Worm (Caenorhabditis elegans) whole organism, L1 larva: Measurements from ENCODE around the gene C16D2.3.
A peak's percentile ranks its signal among the peaks of the same experiment; 100 is the strongest.

ENCODE experiments used
- C16A3.4 ChIP-seq: fragments of 150-350 bp; optimal IDR thresholded peaks from 2 replicates; lab custom pipeline; 2014; ENCODE audit warnings: missing biosample characterization, missing genetic modification characterization
- F16B12.6 ChIP-seq: fragments of 150-350 bp; optimal IDR thresholded peaks from 2 replicates; lab custom pipeline; 2014; ENCODE audit warnings: missing biosample characterization, missing genetic modification characterization
- Y116A8C.19 ChIP-seq: sonication (generic microtip); optimal IDR thresholded peaks from 2 replicates; lab custom pipeline; 2016; ENCODE audit warnings: missing compliant biosample characterization, missing genetic modification characterization, borderline replicate concordance
- aha-1 ChIP-seq: fragments of 150-350 bp; optimal IDR thresholded peaks from 2 replicates; lab custom pipeline; 2014; ENCODE audit warnings: missing biosample characterization, missing genetic modification characterization
- blmp-1 ChIP-seq: fragments of 150-350 bp; optimal IDR thresholded peaks from 2 replicates; lab custom pipeline; 2014; ENCODE audit warnings: missing biosample characterization, missing genetic modification characterization
- ceh-8 ChIP-seq: fragments of 200-800 bp; sonication (Bioruptor generic); optimal IDR thresholded peaks from 2 replicates; lab custom pipeline; 2018; ENCODE audit warnings: mild to moderate bottlenecking, missing genetic modification characterization, moderate library complexity, missing compliant biosample characterization
- dsc-1 ChIP-seq: sonication (generic microtip); optimal IDR thresholded peaks from 2 replicates; lab custom pipeline; 2016; ENCODE audit warnings: mild to moderate bottlenecking, missing genetic modification characterization, missing compliant biosample characterization
- efl-1 ChIP-seq, 4 experiments: fragments of 150-350 bp; optimal IDR thresholded peaks in 3 of 4; peaks in 1 of 4; 1 replicate in 1 of 4; 2 replicates in 3 of 4; lab custom pipeline; 2014; ENCODE audit warnings: missing biosample characterization in 2 of 4, missing genetic modification characterization in 2 of 4, missing genetic modification reagents in 2 of 4
- egl-13 ChIP-seq: sonication (generic microtip); optimal IDR thresholded peaks from 2 replicates; lab custom pipeline; 2016; ENCODE audit warnings: missing genotype, missing genetic modification reagents, missing genetic modification characterization, missing compliant biosample characterization
- elt-3 ChIP-seq, 6 experiments: fragments of 150-350 bp in 1 of 6; sonication (generic microtip); optimal IDR thresholded peaks; 2 replicates each; lab custom pipeline; 2017 to 2018; ENCODE audit warnings: missing biosample characterization in 6 of 6, missing genetic modification characterization in 6 of 6, inconsistent platforms in 1 of 6
- fkh-10 ChIP-seq: sonication (generic microtip); optimal IDR thresholded peaks from 2 replicates; lab custom pipeline; 2017; ENCODE audit warnings: missing biosample characterization, missing genetic modification reagents, missing genetic modification characterization
- isw-1 ChIP-seq: fragments of 200-800 bp; sonication (Bioruptor generic); IDR thresholded peaks from 2 replicates; pipeline ENCODE4 v1.3.6; 2022; ENCODE audit warnings: missing genetic modification characterization, missing compliant biosample characterization
- jun-1 ChIP-seq: fragments of 150-350 bp; optimal IDR thresholded peaks from 2 replicates; lab custom pipeline; 2014; ENCODE audit warnings: missing biosample characterization, missing genetic modification reagents, missing genetic modification characterization
- lin-13 ChIP-seq: fragments of 150-350 bp; optimal IDR thresholded peaks from 2 replicates; lab custom pipeline; 2014; ENCODE audit warnings: missing biosample characterization, missing genetic modification reagents, missing genetic modification characterization
- lin-14 ChIP-seq: fragments of 200-800 bp; sonication (Bioruptor generic); optimal IDR thresholded peaks from 2 replicates; lab custom pipeline; 2018; ENCODE audit warnings: mild to moderate bottlenecking, missing genetic modification characterization, moderate library complexity, missing compliant biosample characterization
- lin-35 ChIP-seq, 2 experiments: fragments of 150-350 bp; optimal IDR thresholded peaks; 2 replicates each; lab custom pipeline; 2014; ENCODE audit warnings: missing biosample characterization in 2 of 2, missing genetic modification characterization in 2 of 2, missing genetic modification reagents in 2 of 2
- lsy-2 ChIP-seq, 2 experiments: fragments of 150-350 bp; optimal IDR thresholded peaks; 2 replicates each; lab custom pipeline; 2014; ENCODE audit warnings: missing biosample characterization in 2 of 2, missing genetic modification characterization in 2 of 2
- mab-9 ChIP-seq: fragments of 200-800 bp; sonication (Bioruptor generic); IDR thresholded peaks from 2 replicates; pipeline ENCODE4 v1.3.6; 2022; ENCODE audit warnings: missing genetic modification reagents, missing genetic modification characterization, missing compliant biosample characterization
- mdl-1 ChIP-seq, 2 experiments: fragments of 150-350 bp; optimal IDR thresholded peaks; 2 replicates each; lab custom pipeline; 2014 to 2017; ENCODE audit warnings: missing biosample characterization in 2 of 2, missing genetic modification characterization in 2 of 2, inconsistent platforms in 1 of 2
- mep-1 ChIP-seq: fragments of 150-350 bp; optimal IDR thresholded peaks from 2 replicates; lab custom pipeline; 2014; ENCODE audit warnings: missing biosample characterization, missing genetic modification characterization
- nhr-19 ChIP-seq: fragments of 200-800 bp; sonication (Bioruptor generic); conservative IDR thresholded peaks from 2 replicates; pipeline ENCODE4 v1.3.6; 2022; ENCODE audit warnings: missing genetic modification characterization, missing compliant biosample characterization
- nhr-20 ChIP-seq: sonication (generic microtip); optimal IDR thresholded peaks from 2 replicates; lab custom pipeline; 2016; ENCODE audit warnings: mild to moderate bottlenecking, missing genetic modification characterization, missing compliant biosample characterization
- nhr-237 ChIP-seq: fragments of 150-350 bp; optimal IDR thresholded peaks from 2 replicates; lab custom pipeline; 2014; ENCODE audit warnings: missing biosample characterization, missing genetic modification characterization
- nhr-28 ChIP-seq: fragments of 150-350 bp; optimal IDR thresholded peaks from 2 replicates; lab custom pipeline; 2014; ENCODE audit warnings: missing biosample characterization, missing genetic modification characterization
- nhr-47 ChIP-seq: sonication (generic microtip); optimal IDR thresholded peaks from 2 replicates; lab custom pipeline; 2016; ENCODE audit warnings: mild to moderate bottlenecking, missing genetic modification characterization, moderate library complexity, missing compliant biosample characterization
- nhr-71 ChIP-seq: sonication (generic microtip); optimal IDR thresholded peaks from 2 replicates; lab custom pipeline; 2016; ENCODE audit warnings: mild to moderate bottlenecking, missing genetic modification characterization, moderate library complexity, missing compliant biosample characterization
- nhr-76 ChIP-seq: sonication (generic microtip); optimal IDR thresholded peaks from 2 replicates; lab custom pipeline; 2017; ENCODE audit warnings: missing biosample characterization, missing genetic modification characterization
- nhr-84 ChIP-seq: sonication (generic microtip); optimal IDR thresholded peaks from 2 replicates; lab custom pipeline; 2017; ENCODE audit warnings: missing biosample characterization, missing genetic modification characterization
- nhr-85 ChIP-seq: sonication (generic microtip); peaks from one replicate; lab custom pipeline; 2016; ENCODE audit warnings: missing genetic modification characterization, inconsistent platforms, missing compliant biosample characterization
- nhr-90 ChIP-seq: sonication (generic microtip); optimal IDR thresholded peaks from 2 replicates; lab custom pipeline; 2016; ENCODE audit warnings: mild to moderate bottlenecking, missing genetic modification characterization, missing compliant biosample characterization; ENCODE audit not compliant: poor library complexity
- pag-3 ChIP-seq: sonication (generic microtip); optimal IDR thresholded peaks from 2 replicates; lab custom pipeline; 2017; ENCODE audit warnings: missing genetic modification characterization, mild to moderate bottlenecking, missing compliant biosample characterization, antibody characterized with exemption, borderline replicate concordance; ENCODE audit not compliant: insufficient read depth
- pax-3 ChIP-seq: fragments of 200-800 bp; sonication (Bioruptor generic); optimal IDR thresholded peaks from 2 replicates; lab custom pipeline; 2018; ENCODE audit warnings: mild to moderate bottlenecking, missing genetic modification characterization, moderate library complexity, missing compliant biosample characterization
- pqm-1 ChIP-seq: sonication (generic microtip); optimal IDR thresholded peaks from 3 replicates; lab custom pipeline; 2017; ENCODE audit warnings: missing biosample characterization, missing genetic modification characterization
- skn-1 ChIP-seq: fragments of 150-350 bp; optimal IDR thresholded peaks from 2 replicates; lab custom pipeline; 2014; ENCODE audit warnings: missing biosample characterization, missing genetic modification characterization
- snpc-4 ChIP-seq: fragments of 150-350 bp; optimal IDR thresholded peaks from 2 replicates; lab custom pipeline; 2014; ENCODE audit warnings: missing biosample characterization, missing genetic modification characterization
- snu-23 ChIP-seq: sonication (generic microtip); optimal IDR thresholded peaks from 2 replicates; lab custom pipeline; 2016; ENCODE audit warnings: missing genetic modification characterization, missing compliant biosample characterization
- tbx-2 ChIP-seq: sonication (generic microtip); optimal IDR thresholded peaks from 2 replicates; lab custom pipeline; 2016; ENCODE audit warnings: missing genetic modification characterization, missing compliant biosample characterization
- unc-130 ChIP-seq: fragments of 150-350 bp; optimal IDR thresholded peaks from 2 replicates; lab custom pipeline; 2017; ENCODE audit warnings: missing biosample characterization, missing genetic modification characterization, inconsistent platforms
- unc-30 ChIP-seq: sonication (generic microtip); optimal IDR thresholded peaks from 2 replicates; lab custom pipeline; 2017; ENCODE audit warnings: missing biosample characterization, missing genetic modification characterization
- unc-62 ChIP-seq: fragments of 150-350 bp; optimal IDR thresholded peaks from 2 replicates; lab custom pipeline; 2014; ENCODE audit warnings: missing biosample characterization, missing genetic modification reagents, missing genetic modification characterization
- unc-86 ChIP-seq: sonication (generic microtip); optimal IDR thresholded peaks from 2 replicates; lab custom pipeline; 2016; ENCODE audit warnings: missing genetic modification characterization, missing compliant biosample characterization
- unc-98 ChIP-seq: fragments of 200-800 bp; sonication (Bioruptor generic); IDR thresholded peaks from 2 replicates; pipeline ENCODE4 v1.3.6; 2022; ENCODE audit warnings: missing genetic modification characterization, missing compliant biosample characterization
- vab-15 ChIP-seq: sonication (generic microtip); optimal IDR thresholded peaks from 2 replicates; lab custom pipeline; 2017; ENCODE audit warnings: missing genotype, mild to moderate bottlenecking, missing genetic modification characterization, missing compliant biosample characterization
- xbp-1 ChIP-seq: sonication (generic microtip); optimal IDR thresholded peaks from 2 replicates; lab custom pipeline; 2016; ENCODE audit warnings: missing genetic modification characterization, missing compliant biosample characterization
- zip-4 ChIP-seq: fragments of 200-800 bp; sonication (Bioruptor generic); optimal IDR thresholded peaks from 2 replicates; lab custom pipeline; 2018; ENCODE audit warnings: mild to moderate bottlenecking, missing genetic modification characterization, moderate library complexity, missing compliant biosample characterization
- ztf-11 ChIP-seq, 2 experiments: sonication (generic microtip); optimal IDR thresholded peaks; 2 replicates each; lab custom pipeline; 2016 to 2017; ENCODE audit warnings: missing genetic modification characterization in 2 of 2, missing biosample characterization in 1 of 2, missing compliant biosample characterization in 1 of 2

The C16D2.3 gene

DNA sequence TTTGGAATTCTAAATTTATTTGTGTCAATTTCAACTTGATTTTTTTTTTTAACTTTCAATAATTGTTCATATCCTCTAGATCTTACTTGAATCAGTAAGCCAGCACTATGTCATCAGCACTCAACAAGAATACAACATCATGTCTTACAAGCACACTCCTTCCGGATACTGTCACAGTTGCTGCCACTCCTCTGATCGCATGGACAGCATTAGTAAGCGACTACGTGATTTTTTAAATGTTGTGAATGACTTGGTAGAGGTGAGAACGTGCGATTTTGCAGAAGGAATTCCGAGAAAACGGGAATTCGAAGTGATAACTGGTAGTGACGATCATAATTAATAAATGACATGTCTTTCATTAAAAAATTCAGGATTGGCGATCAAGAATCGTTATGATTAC lies 20.1 kb downstream of the C16D2.3 start, which contains the start of gene oac-54:
oac-54 (plus strand) TSS at position 83 of the 400 bp plus-strand sequence.
- TF ChIP-seq fkh-10 (GFP tag; lab: Kevin White, UChicago) (no peak), aha-1 (tag; lab: Kevin White, UChicago) (no peak), ztf-11 (tag; optimal IDR thresholded peaks at IDR 0.05; lab: Kevin White, UChicago) (no peak), pag-3 (tag; lab: Kevin White, UChicago) (no peak), egl-13 (no peak)

DNA sequence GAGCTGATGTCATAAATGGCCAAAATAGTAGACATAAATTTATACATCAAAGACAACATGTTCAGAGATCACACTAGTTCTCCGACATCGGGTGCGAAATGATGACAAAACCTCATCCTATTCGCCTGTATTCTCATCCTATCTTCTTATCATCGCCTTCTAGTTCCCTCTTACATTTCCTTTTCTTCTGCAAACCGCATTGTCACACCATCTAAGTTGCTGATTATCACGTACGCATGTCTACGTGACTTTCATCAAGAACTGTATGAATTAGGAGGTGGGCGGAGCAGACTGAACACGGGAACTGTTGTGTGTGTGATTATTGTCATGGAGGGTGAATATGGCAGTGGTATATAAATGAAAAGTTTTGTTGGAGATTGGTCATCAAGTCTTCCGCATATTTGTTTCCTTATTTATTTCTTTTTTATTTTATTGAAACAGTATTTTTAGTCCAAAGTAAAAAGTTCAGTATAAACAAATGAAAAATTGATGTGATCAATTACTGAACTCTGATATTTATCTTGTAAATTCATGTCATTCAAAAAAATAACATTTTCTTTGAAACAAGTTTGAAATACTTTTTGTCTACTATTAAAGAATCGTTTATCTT lies 22.4 kb downstream of the C16D2.3 start:
- TF ChIP-seq pag-3 (tag; lab: Kevin White, UChicago) (no peak), dsc-1 (no peak), elt-3 (tag; optimal IDR thresholded peaks at IDR 0.05; lab: Kevin White, UChicago) (peak in 5 of 6 experiments; percentile 18 to 96 (median 82)), nhr-76 (tag; lab: Kevin White, UChicago) (peak; percentile 0), efl-1 (optimal IDR thresholded peaks at IDR 0.05; lab: Kevin White, UChicago) (no peak), efl-1 (GFP tag; optimal IDR thresholded peaks at IDR 0.05 in 1 of 2; lab: Kevin White, UChicago) (peak in 1 of 2 experiments; percentile 87), egl-13 (no peak), aha-1 (tag; lab: Kevin White, UChicago) (peak; percentile 83), pax-3 (no peak), skn-1 (peak; percentile 90), nhr-20 (peak; percentile 78), tbx-2 (tag; lab: Kevin White, UChicago) (peak; percentile 34), ceh-8 (GFP tag; lab: Kevin White, UChicago) (no peak), nhr-71 (peak; percentile 60), lin-14 (peak; percentile 69), mep-1 (tag; lab: Kevin White, UChicago) (peak; percentile 19), nhr-85 (peak; percentile 90), vab-15 (tag; lab: Kevin White, UChicago) (no peak), snu-23 (GFP tag; lab: Kevin White, UChicago) (peak; percentile 43), isw-1 (GFP tag; lab: Robert Waterston, UW) (no peak), nhr-90 (peak; percentile 65), nhr-47 (peak; percentile 39), lin-35 (GFP tag; optimal IDR thresholded peaks at IDR 0.05; lab: Kevin White, UChicago) (peak in 1 of 2 experiments; percentile 42), unc-98 (GFP tag; lab: Robert Waterston, UW) (no peak), unc-62 (GFP tag; lab: Kevin White, UChicago) (no peak), mdl-1 (tag; optimal IDR thresholded peaks at IDR 0.05; lab: Kevin White, UChicago) (peak in 1 of 2 experiments; percentile 58), C16A3.4 (tag; lab: Kevin White, UChicago) (peak; percentile 14), Y116A8C.19 (tag; lab: Kevin White, UChicago) (no peak), blmp-1 (tag; lab: Kevin White, UChicago) (peak; percentile 89), unc-130 (peak; percentile 62)

DNA sequence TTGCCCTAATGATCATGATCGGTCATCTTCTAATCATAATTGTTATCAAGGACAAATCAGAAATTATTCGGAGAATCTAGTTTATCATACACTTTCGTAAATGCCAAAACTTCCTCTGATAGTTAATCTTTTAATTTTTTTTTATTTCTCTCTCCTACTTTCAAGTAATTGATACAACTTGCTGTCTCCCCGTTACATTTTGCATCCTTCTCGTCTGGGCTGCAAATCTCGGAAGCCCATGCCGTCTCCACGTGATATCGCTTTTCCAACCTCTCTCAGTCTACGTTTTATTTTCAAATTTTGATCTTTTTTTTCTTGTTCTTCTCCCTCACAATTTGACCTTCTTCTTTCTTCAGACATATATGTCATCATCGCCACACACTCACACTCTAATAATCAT lies 23.1 kb downstream of the C16D2.3 start, which contains the start of gene rhy-1:
rhy-1 (plus strand) TSS at position 357 of the 400 bp plus-strand sequence.
- no peak for TF ChIP-seq nhr-28 (tag; lab: Kevin White, UChicago)
- no peak for TF ChIP-seq unc-86 (tag; lab: Kevin White, UChicago)
- TF ChIP-seq nhr-20 = peak; percentile 76
- no peak for TF ChIP-seq egl-13
- TF ChIP-seq nhr-90 = peak; percentile 53
- no peak for TF ChIP-seq jun-1 (tag; lab: Kevin White, UChicago)
- TF ChIP-seq xbp-1 (tag; lab: Kevin White, UChicago) = no peak
- no peak for TF ChIP-seq nhr-84 (tag; lab: Kevin White, UChicago)
- TF ChIP-seq nhr-19 (GFP tag; lab: Robert Waterston, UW) = no peak
- TF ChIP-seq ztf-11 (tag; optimal IDR thresholded peaks at IDR 0.05; lab: Kevin White, UChicago) = no peak
- TF ChIP-seq Y116A8C.19 (tag; lab: Kevin White, UChicago) = no peak
- no peak for TF ChIP-seq pag-3 (tag; lab: Kevin White, UChicago)
- TF ChIP-seq nhr-76 (tag; lab: Kevin White, UChicago) = no peak
- TF ChIP-seq snpc-4 (tag; lab: Kevin White, UChicago) = no peak
- TF ChIP-seq mab-9 = no peak
- no peak for TF ChIP-seq F16B12.6 (tag; lab: Kevin White, UChicago)
- TF ChIP-seq nhr-237 (tag; lab: Kevin White, UChicago) = no peak
- no peak for TF ChIP-seq lin-35 (GFP tag; optimal IDR thresholded peaks at IDR 0.05; lab: Kevin White, UChicago)
- TF ChIP-seq lsy-2 (tag; optimal IDR thresholded peaks at IDR 0.05; lab: Kevin White, UChicago) = no peak
- no peak for TF ChIP-seq unc-30
- TF ChIP-seq lin-13 (GFP tag; lab: Kevin White, UChicago) = no peak
- TF ChIP-seq pqm-1 (tag; lab: Kevin White, UChicago) = no peak
- no peak for TF ChIP-seq unc-62 (GFP tag; lab: Kevin White, UChicago)
- TF ChIP-seq unc-98 (GFP tag; lab: Robert Waterston, UW) = no peak
- no peak for TF ChIP-seq unc-130
- TF ChIP-seq nhr-47 = peak; percentile 21
- TF ChIP-seq mdl-1 (tag; optimal IDR thresholded peaks at IDR 0.05; lab: Kevin White, UChicago) = no peak
- no peak for TF ChIP-seq zip-4
